Fruit fly (Drosophila melanogaster) whole organism, prepupa: ENCODE measurements around the gene PpV.
A peak's percentile ranks its signal among the peaks of the same experiment; 100 is the strongest.

Experiments used
- Blimp-1 ChIP-seq: fragments of 200-800 bp; sonication (Bioruptor generic); optimal IDR thresholded peaks from 3 replicates; lab custom pipeline; 2017; ENCODE audit warnings: missing biosample characterization, missing genetic modification characterization, mild to moderate bottlenecking, moderate library complexity, missing genetic modification reagents
- CG10631 ChIP-seq: fragments of 200-800 bp; sonication (Bioruptor generic); optimal IDR thresholded peaks from 2 replicates; lab custom pipeline; 2016; ENCODE audit warnings: missing biosample characterization, missing genetic modification characterization
- CG11762 ChIP-seq: fragments of 200-800 bp; sonication (Bioruptor generic); optimal IDR thresholded peaks from 3 replicates; lab custom pipeline; 2016; ENCODE audit warnings: missing biosample characterization, missing genetic modification characterization; ENCODE audit not compliant: insufficient read depth
- CG11902 ChIP-seq: fragments of 200-800 bp; sonication (Bioruptor generic); optimal IDR thresholded peaks from 3 replicates; lab custom pipeline; 2016; ENCODE audit warnings: missing biosample characterization, missing genetic modification characterization
- CG15336 ChIP-seq: fragments of 200-800 bp; sonication (Bioruptor generic); IDR thresholded peaks from 2 replicates; pipeline ENCODE4 v1.3.6; 2022; ENCODE audit warnings: missing biosample characterization, missing genetic modification characterization
- CG1621 ChIP-seq: fragments of 200-800 bp; sonication (Bioruptor generic); optimal IDR thresholded peaks from 3 replicates; lab custom pipeline; 2018; ENCODE audit warnings: missing biosample characterization, mild to moderate bottlenecking, missing genetic modification characterization
- CG3032 ChIP-seq: fragments of 200-800 bp; optimal IDR thresholded peaks from 2 replicates; lab custom pipeline; 2019; ENCODE audit warnings: missing biosample characterization, mild to moderate bottlenecking, missing genetic modification characterization, moderate library complexity
- CG31627 ChIP-seq: fragments of 200-800 bp; sonication (Bioruptor generic); optimal IDR thresholded peaks from 3 replicates; lab custom pipeline; 2016; ENCODE audit warnings: missing biosample characterization, missing genetic modification characterization
- CG32006 ChIP-seq: fragments of 200-800 bp; sonication (Bioruptor generic); optimal IDR thresholded peaks from 3 replicates; lab custom pipeline; 2017; ENCODE audit warnings: missing biosample characterization, mild to moderate bottlenecking, missing genetic modification characterization
- CG34406 ChIP-seq: fragments of 200-800 bp; sonication (Bioruptor generic); optimal IDR thresholded peaks from 3 replicates; lab custom pipeline; 2016; ENCODE audit warnings: missing biosample characterization, missing genetic modification characterization
- CG4318 ChIP-seq: fragments of 200-800 bp; sonication (Bioruptor generic); optimal IDR thresholded peaks from 3 replicates; lab custom pipeline; 2017; ENCODE audit warnings: missing biosample characterization, mild to moderate bottlenecking, missing genetic modification characterization
- CG6163 ChIP-seq: fragments of 200-800 bp; sonication (Bioruptor generic); IDR thresholded peaks from 3 replicates; pipeline ENCODE4 v1.3.6; 2022; ENCODE audit warnings: missing biosample characterization, missing genetic modification characterization
- CG6276 ChIP-seq: fragments of 200-800 bp; sonication (Bioruptor generic); optimal IDR thresholded peaks from 2 replicates; lab custom pipeline; 2017; ENCODE audit warnings: missing biosample characterization, mild to moderate bottlenecking, missing genetic modification characterization
- CG6792 ChIP-seq: fragments of 200-800 bp; sonication (Bioruptor generic); optimal IDR thresholded peaks from 3 replicates; lab custom pipeline; 2016; ENCODE audit warnings: missing biosample characterization, missing genetic modification characterization
- CG6808 ChIP-seq: fragments of 200-800 bp; sonication (Bioruptor generic); optimal IDR thresholded peaks from 3 replicates; lab custom pipeline; 2017; ENCODE audit warnings: missing biosample characterization, missing genetic modification characterization, mild to moderate bottlenecking, moderate library complexity, missing genetic modification reagents
- CG7368 ChIP-seq: fragments of 200-800 bp; sonication (Bioruptor generic); optimal IDR thresholded peaks from 3 replicates; lab custom pipeline; 2016; ENCODE audit warnings: missing biosample characterization, missing genetic modification characterization
- CG8319 ChIP-seq: fragments of 200-800 bp; sonication (Bioruptor generic); optimal IDR thresholded peaks from 3 replicates; lab custom pipeline; 2016; ENCODE audit warnings: missing biosample characterization, missing genetic modification characterization
- CG8632 ChIP-seq: fragments of 200-800 bp; sonication (Bioruptor generic); optimal IDR thresholded peaks from 3 replicates; lab custom pipeline; 2016; ENCODE audit warnings: missing biosample characterization, missing genetic modification characterization
- Eip75B ChIP-seq: fragments of 200-800 bp; sonication (Bioruptor generic); optimal IDR thresholded peaks from 3 replicates; lab custom pipeline; 2016; ENCODE audit warnings: missing biosample characterization, missing genetic modification characterization
- Eip78C ChIP-seq: fragments of 200-800 bp; sonication (Bioruptor generic); peaks from one replicate; lab custom pipeline; 2016; ENCODE audit warnings: missing biosample characterization, missing genetic modification characterization
- Eip93F ChIP-seq: fragments of 200-800 bp; sonication (Bioruptor generic); optimal IDR thresholded peaks from 2 replicates; lab custom pipeline; 2016; ENCODE audit warnings: missing biosample characterization, mild to moderate bottlenecking, missing genetic modification characterization
- Hr38 ChIP-seq: sonication (Bioruptor generic); optimal IDR thresholded peaks from 2 replicates; lab custom pipeline; 2016; ENCODE audit warnings: missing biosample characterization, missing genetic modification characterization
- Hr39 ChIP-seq: fragments of 200-800 bp; sonication (Bioruptor generic); optimal IDR thresholded peaks from 2 replicates; lab custom pipeline; 2016; ENCODE audit warnings: missing biosample characterization, missing genetic modification characterization
- Hr4 ChIP-seq: fragments of 200-800 bp; sonication (Bioruptor generic); optimal IDR thresholded peaks from 3 replicates; lab custom pipeline; 2016; ENCODE audit warnings: missing biosample characterization, missing genetic modification characterization
- Lpt ChIP-seq: fragments of 200-800 bp; sonication (Bioruptor generic); optimal IDR thresholded peaks from 3 replicates; lab custom pipeline; 2016; ENCODE audit warnings: missing biosample characterization, missing genetic modification characterization
- Met ChIP-seq: fragments of 200-800 bp; sonication (Bioruptor generic); optimal IDR thresholded peaks from 3 replicates; lab custom pipeline; 2016; ENCODE audit warnings: missing biosample characterization, missing genetic modification characterization
- OdsH ChIP-seq: fragments of 200-800 bp; sonication (Bioruptor generic); optimal IDR thresholded peaks from 3 replicates; lab custom pipeline; 2016; ENCODE audit warnings: missing biosample characterization, missing genetic modification characterization
- Smox ChIP-seq: fragments of 200-800 bp; sonication (Bioruptor generic); optimal IDR thresholded peaks from 3 replicates; lab custom pipeline; 2016; ENCODE audit warnings: missing biosample characterization, missing genetic modification characterization
- Sox102F ChIP-seq: fragments of 200-800 bp; sonication (Bioruptor generic); optimal IDR thresholded peaks from 2 replicates; lab custom pipeline; 2016; ENCODE audit warnings: missing biosample characterization, mild to moderate bottlenecking, missing genetic modification characterization
- achi ChIP-seq: fragments of 200-800 bp; sonication (Bioruptor generic); optimal IDR thresholded peaks from 3 replicates; lab custom pipeline; 2016; ENCODE audit warnings: missing biosample characterization, missing genetic modification characterization
- acj6 ChIP-seq: fragments of 200-800 bp; sonication (Bioruptor generic); optimal IDR thresholded peaks from 3 replicates; lab custom pipeline; 2016; ENCODE audit warnings: missing biosample characterization, missing genetic modification characterization
- cyc ChIP-seq: fragments of 200-800 bp; sonication (Bioruptor generic); optimal IDR thresholded peaks from 3 replicates; lab custom pipeline; 2016; ENCODE audit warnings: missing biosample characterization, missing genetic modification characterization
- dsx ChIP-seq: fragments of 200-800 bp; optimal IDR thresholded peaks from 3 replicates; lab custom pipeline; 2019; ENCODE audit warnings: missing biosample characterization, mild to moderate bottlenecking, missing genetic modification characterization, moderate library complexity; ENCODE audit not compliant: poor library complexity, severe bottlenecking
- eg ChIP-seq: fragments of 200-800 bp; sonication (Bioruptor generic); IDR thresholded peaks from 3 replicates; pipeline ENCODE4 v1.3.6; 2022; ENCODE audit warnings: missing biosample characterization, missing genetic modification characterization
- esn ChIP-seq: fragments of 200-800 bp; sonication (Bioruptor generic); optimal IDR thresholded peaks from 2 replicates; lab custom pipeline; 2016; ENCODE audit warnings: missing biosample characterization, mild to moderate bottlenecking, missing genetic modification characterization, moderate library complexity
- fd85E ChIP-seq: fragments of 200-800 bp; sonication (Bioruptor generic); optimal IDR thresholded peaks from 3 replicates; lab custom pipeline; 2016; ENCODE audit warnings: missing biosample characterization, missing genetic modification characterization
- pdm3 ChIP-seq: fragments of 200-800 bp; sonication (Bioruptor generic); optimal IDR thresholded peaks from 3 replicates; lab custom pipeline; 2016; ENCODE audit warnings: missing biosample characterization, missing genetic modification characterization
- salr ChIP-seq, 2 experiments: fragments of 200-800 bp; sonication (Bioruptor generic); optimal IDR thresholded peaks; 3 replicates each; lab custom pipeline; 2016 to 2018; ENCODE audit warnings: missing biosample characterization in 2 of 2, missing genetic modification characterization in 2 of 2, mild to moderate bottlenecking in 1 of 2
- spab ChIP-seq: fragments of 200-800 bp; sonication (Bioruptor generic); optimal IDR thresholded peaks from 2 replicates; lab custom pipeline; 2017; ENCODE audit warnings: missing biosample characterization, mild to moderate bottlenecking, missing genetic modification characterization, missing genetic modification reagents
- ss ChIP-seq, 2 experiments: fragments of 200-800 bp; sonication (Bioruptor generic); optimal IDR thresholded peaks; 2 replicates in 1 of 2; 3 replicates in 1 of 2; lab custom pipeline; 2017 to 2018; ENCODE audit warnings: mild to moderate bottlenecking in 2 of 2, missing biosample characterization in 2 of 2, missing genetic modification characterization in 2 of 2, moderate library complexity in 1 of 2
- svp ChIP-seq: fragments of 200-800 bp; sonication (Bioruptor generic); peaks from one replicate; lab custom pipeline; 2016; ENCODE audit warnings: missing biosample characterization, missing genetic modification characterization
- vri ChIP-seq: fragments of 200-800 bp; sonication (Bioruptor generic); optimal IDR thresholded peaks from 3 replicates; lab custom pipeline; 2016; ENCODE audit warnings: missing biosample characterization, mild to moderate bottlenecking, missing genetic modification characterization

The PpV gene

dm6 chrX:6353613-6353986, 19.1 kb downstream of the PpV start (continued):
- peak; percentile 66 for TF ChIP-seq CG34406 (GFP tag; lab: Kevin White, UChicago)
- peak; percentile 53 for TF ChIP-seq CG4318 (GFP tag; lab: Kevin White, UChicago)
- peak; percentile 54 for TF ChIP-seq Hr4 (GFP tag; lab: Kevin White, UChicago)
- TF ChIP-seq OdsH = peak; percentile 73
- TF ChIP-seq Smox (GFP tag; lab: Kevin White, UChicago) = peak; percentile 79
- peak; percentile 53 for TF ChIP-seq CG6792
- peak; percentile 53; the same call in 2 of the 3 replicates for TF ChIP-seq eg (GFP tag; lab: Robert Waterston, UW)
- no peak for TF ChIP-seq CG1621 (tag; lab: Kevin White, UChicago)
- TF ChIP-seq spab (GFP tag; lab: Kevin White, UChicago) = peak; percentile 14
- TF ChIP-seq dsx (GFP tag; lab: Kevin White, UChicago) = peak; percentile 40
- TF ChIP-seq Met (GFP tag; lab: Kevin White, UChicago) = peak; percentile 72
- peak; percentile 66 for TF ChIP-seq CG11762 (GFP tag; lab: Kevin White, UChicago)
- TF ChIP-seq CG7368 (GFP tag; lab: Kevin White, UChicago) = peak; percentile 54
- TF ChIP-seq fd85E (GFP tag; lab: Kevin White, UChicago) = no peak
- peak; percentile 83 for TF ChIP-seq esn (GFP tag; lab: Kevin White, UChicago)
- TF ChIP-seq acj6 (GFP tag; lab: Kevin White, UChicago) = peak; percentile 63
- TF ChIP-seq Eip75B (GFP tag; lab: Kevin White, UChicago) = peak; percentile 59
- no peak for TF ChIP-seq vri (GFP tag; lab: Kevin White, UChicago)
- TF ChIP-seq Lpt (GFP tag; lab: Kevin White, UChicago) = peak; percentile 39
- TF ChIP-seq salr (GFP tag; optimal IDR thresholded peaks at IDR 0.05; lab: Kevin White, UChicago) = peak in 1 of 2 experiments; percentile 61
- peak; percentile 71 for TF ChIP-seq achi (GFP tag; lab: Kevin White, UChicago)
- peak; percentile 43 for TF ChIP-seq CG11902 (GFP tag; lab: Kevin White, UChicago)
- peak; percentile 27 for TF ChIP-seq CG8319 (GFP tag; lab: Kevin White, UChicago)
- peak; percentile 53 for TF ChIP-seq pdm3 (GFP tag; lab: Kevin White, UChicago)
- TF ChIP-seq CG8632 (GFP tag; lab: Kevin White, UChicago) = peak; percentile 72
- no peak for TF ChIP-seq Hr38 (GFP tag; lab: Kevin White, UChicago)
- peak; percentile 63 for TF ChIP-seq cyc (GFP tag; lab: Kevin White, UChicago)
- TF ChIP-seq CG10631 = peak; percentile 66
- peak; percentile 64 for TF ChIP-seq CG3032
- TF ChIP-seq CG6276 (GFP tag; lab: Kevin White, UChicago) = no peak
- TF ChIP-seq, all 60 proteins: peak for 52

dm6 chrX:6352769-6353612, 19.7 kb downstream of the PpV start:
- TF ChIP-seq Met (GFP tag; lab: Kevin White, UChicago) = no peak

- TF ChIP-seq Hr4 (GFP tag; lab: Kevin White, UChicago) (no peak), CG10631 (peak; percentile 19), CG11762 (GFP tag; lab: Kevin White, UChicago) (no peak), Hr38 (GFP tag; lab: Kevin White, UChicago) (no peak), Eip93F (GFP tag; lab: Kevin White, UChicago) (no peak), CG6163 (GFP tag; lab: Robert Waterston, UW) (peak; percentile 57; the same call in 1 of the 3 replicates), CG6276 (GFP tag; lab: Kevin White, UChicago) (peak; percentile 13), ss (GFP tag; optimal IDR thresholded peaks at IDR 0.05; lab: Kevin White, UChicago) (no peak), CG6808 (GFP tag; lab: Kevin White, UChicago) (no peak), salr (GFP tag; optimal IDR thresholded peaks at IDR 0.05; lab: Kevin White, UChicago) (no peak), pdm3 (GFP tag; lab: Kevin White, UChicago) (peak; percentile 3), svp (peak; percentile 60), dsx (GFP tag; lab: Kevin White, UChicago) (no peak), CG31627 (GFP tag; lab: Kevin White, UChicago) (no peak), CG7368 (GFP tag; lab: Kevin White, UChicago) (no peak), Eip78C (peak; percentile 81), CG15336 (GFP tag; lab: Robert Waterston, UW) (0 out of 2 replicates have a peak, but pooled peaks have one; percentile 20), Sox102F (GFP tag; lab: Kevin White, UChicago) (peak; percentile 35), Blimp-1 (GFP tag; lab: Kevin White, UChicago) (no peak), CG1621 (tag; lab: Kevin White, UChicago) (no peak), CG32006 (GFP tag; lab: Kevin White, UChicago) (peak; percentile 33), Hr39 (GFP tag; lab: Kevin White, UChicago) (no peak), Eip75B (GFP tag; lab: Kevin White, UChicago) (peak; percentile 21), eg (GFP tag; lab: Robert Waterston, UW) (0 out of 3 replicates have a peak, but pooled peaks have one; percentile 33)
Observed at dm6 chrX:6351917-6352768, 20.6 kb downstream of the PpV start.
